Fruit fly (Drosophila melanogaster) whole organism: ENCODE data around the gene CG10405.

Source experiments
- CG8478 ChIP-seq: fragments of >200 bp; optimal IDR thresholded peaks from 2 replicates; lab custom pipeline; 2018; ENCODE audit warnings: inconsistent platforms
- Dll ChIP-seq: fragments of >200 bp; optimal IDR thresholded peaks from 2 replicates; lab custom pipeline; 2017
- EcR ChIP-seq, 2 experiments: fragments of >200 bp; optimal IDR thresholded peaks; 2 replicates each; lab custom pipeline; 2017; ENCODE audit warnings: missing biosample characterization in 2 of 2, missing genetic modification characterization in 2 of 2, missing genetic modification reagents in 2 of 2
- pan ChIP-seq: fragments of >200 bp; optimal IDR thresholded peaks from 2 replicates; lab custom pipeline; 2017
- psq ChIP-seq: fragments of >200 bp; optimal IDR thresholded peaks from 2 replicates; lab custom pipeline; 2017

DNA sequence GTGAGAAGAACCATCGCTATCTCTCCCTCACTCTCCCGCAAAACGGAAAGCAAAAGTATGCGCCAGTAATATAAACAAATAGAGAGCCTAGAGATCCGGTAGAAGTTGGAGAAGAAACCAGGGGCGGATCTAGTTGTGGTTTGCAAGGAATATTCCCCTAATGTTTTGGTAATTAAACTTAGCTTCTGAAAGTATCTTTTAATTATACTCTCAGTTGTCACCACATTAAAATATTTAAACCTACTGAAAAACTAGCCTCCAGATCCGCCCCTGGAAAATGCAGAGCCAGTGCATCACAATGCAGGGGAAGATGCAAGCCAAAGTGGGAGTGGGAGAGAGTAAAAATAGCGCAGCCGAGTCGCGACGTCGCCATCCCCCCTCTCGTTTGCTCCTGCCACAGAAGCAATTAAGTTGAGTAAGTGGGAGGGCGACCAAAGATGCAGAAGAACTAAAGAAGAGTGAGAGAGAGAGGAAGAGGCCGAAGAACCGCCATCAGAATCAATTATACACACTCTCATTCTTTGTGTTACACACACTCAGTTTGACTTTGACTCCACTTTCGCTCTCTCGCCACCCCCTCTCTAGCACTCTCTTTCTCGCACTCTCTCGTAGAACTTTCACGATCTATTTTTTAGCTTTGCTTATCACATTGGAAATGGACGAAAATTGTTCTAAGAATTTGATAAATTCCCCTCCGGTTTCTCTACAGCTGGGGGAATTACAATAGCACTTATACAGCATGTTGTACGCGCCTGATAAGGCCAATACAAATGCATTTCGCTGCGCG lies 4.9 kb upstream of the CG10405 start:
- TF ChIP-seq Dll (lab: Kevin White, UChicago): no peak
- no peak for TF ChIP-seq psq (lab: Kevin White, UChicago)
- peak in 1 of 2 experiments; percentile 34 for TF ChIP-seq EcR (GFP tag; optimal IDR thresholded peaks at IDR 0.05; lab: Kevin White, UChicago)
- no peak for TF ChIP-seq CG8478 (lab: Kevin White, UChicago)
- TF ChIP-seq pan (lab: Kevin White, UChicago): no peak
